Fruit fly (Drosophila melanogaster): ENCODE measurements around the gene Inx2.

Inx2 gene

dm6 chrX:7008102-7009087 is 9.9 kb downstream of the Inx2 start:
- no peak for TF ChIP-seq pan (optimal IDR thresholded peaks at IDR 0.05)
- TF ChIP-seq Rel (GFP tag; optimal IDR thresholded peaks at IDR 0.05) = no peak
- TF ChIP-seq Rel (tag; optimal IDR thresholded peaks at IDR 0.05) = peak; percentile 12
- TF ChIP-seq N (GFP tag; optimal IDR thresholded peaks at IDR 0.05) = no peak
- no peak for TF ChIP-seq dl (GFP tag; optimal IDR thresholded peaks at IDR 0.05; ENCODE audit: insufficient read depth in 1 of 2, partially characterized antibody in 2 of 2)
- peak in 1 of 2 experiments; percentile 80 for TF ChIP-seq foxo (GFP tag; optimal IDR thresholded peaks at IDR 0.05)
- TF ChIP-seq h (GFP tag; optimal IDR thresholded peaks at IDR 0.05) = peak; percentile 74
- TF ChIP-seq sv (GFP tag; optimal IDR thresholded peaks at IDR 0.05) = no peak
- TF ChIP-seq CG9705 (GFP tag; optimal IDR thresholded peaks at IDR 0.05) = peak; percentile 41
- peak; percentile 29 for TF ChIP-seq Jra (GFP tag; optimal IDR thresholded peaks at IDR 0.05)
- no peak for TF ChIP-seq sage (GFP tag; optimal IDR thresholded peaks at IDR 0.05)
- TF ChIP-seq woc (GFP tag; optimal IDR thresholded peaks at IDR 0.05) = peak; percentile 70
- peak; percentile 42 for TF ChIP-seq tai (GFP tag; optimal IDR thresholded peaks at IDR 0.05)
- no peak for TF ChIP-seq Vsx2 (GFP tag; optimal IDR thresholded peaks at IDR 0.05; ENCODE audit: partially characterized antibody)
- peak; percentile 53 for TF ChIP-seq br (GFP tag; optimal IDR thresholded peaks at IDR 0.05)
- peak; percentile 23 for TF ChIP-seq Hnf4 (GFP tag; optimal IDR thresholded peaks at IDR 0.05)
- no peak for TF ChIP-seq CG32264 (GFP tag; optimal IDR thresholded peaks at IDR 0.05)
- TF ChIP-seq Mio (GFP tag; optimal IDR thresholded peaks at IDR 0.05) = no peak
- no peak for TF ChIP-seq Myc (optimal IDR thresholded peaks at IDR 0.05)
- peak; percentile 68 for TF ChIP-seq psq (GFP tag; optimal IDR thresholded peaks at IDR 0.05)
- no peak for TF ChIP-seq dsf (GFP tag; optimal IDR thresholded peaks at IDR 0.05; ENCODE audit: borderline replicate concordance)
- peak; percentile 60 for TF ChIP-seq OdsH (GFP tag; optimal IDR thresholded peaks at IDR 0.05)
- no peak for TF ChIP-seq usp (GFP tag; optimal IDR thresholded peaks at IDR 0.05)
- TF ChIP-seq jim (GFP tag; optimal IDR thresholded peaks at IDR 0.05) = no peak
- TF ChIP-seq Hr78 (GFP tag; optimal IDR thresholded peaks at IDR 0.05) = no peak
- no peak for TF ChIP-seq GATAd (GFP tag; optimal IDR thresholded peaks at IDR 0.05)
- TF ChIP-seq Sp1 (GFP tag; optimal IDR thresholded peaks at IDR 0.05) = peak; percentile 63
- TF ChIP-seq Dfd (GFP tag; optimal IDR thresholded peaks at IDR 0.05) = no peak
- TF ChIP-seq ey (GFP tag; optimal IDR thresholded peaks at IDR 0.05) = peak; percentile 77
- peak; percentile 69 for TF ChIP-seq Dif (GFP tag; optimal IDR thresholded peaks at IDR 0.05; ENCODE audit: partially characterized antibody)
- no peak for TF ChIP-seq Hr83 (GFP tag; optimal IDR thresholded peaks at IDR 0.05; ENCODE audit: poor library complexity, severe bottlenecking)
- no peak for TF ChIP-seq Abd-B (GFP tag; optimal IDR thresholded peaks at IDR 0.05)
- TF ChIP-seq HLH106 (tag; optimal IDR thresholded peaks at IDR 0.05) = peak; percentile 74
- no peak for TF ChIP-seq CrebA (GFP tag; optimal IDR thresholded peaks at IDR 0.05; ENCODE audit: borderline replicate concordance)
- no peak for TF ChIP-seq lola (GFP tag; optimal IDR thresholded peaks at IDR 0.05)
- TF ChIP-seq rgr (GFP tag; optimal IDR thresholded peaks at IDR 0.05) = peak; percentile 25
- no peak for TF ChIP-seq brk (GFP tag; optimal IDR thresholded peaks at IDR 0.05)
- peak; percentile 42 for TF ChIP-seq dmrt93B (GFP tag; optimal IDR thresholded peaks at IDR 0.05)
- peak; percentile 81 for TF ChIP-seq fru (GFP tag; optimal IDR thresholded peaks at IDR 0.05)

- TF ChIP-seq Mio (GFP tag; optimal IDR thresholded peaks at IDR 0.05) (peak; percentile 4), CG32264 (GFP tag; optimal IDR thresholded peaks at IDR 0.05) (peak; percentile 66), ey (GFP tag; optimal IDR thresholded peaks at IDR 0.05) (peak; percentile 84), CG9705 (GFP tag; optimal IDR thresholded peaks at IDR 0.05) (peak; percentile 77), Hr78 (GFP tag; optimal IDR thresholded peaks at IDR 0.05) (no peak), lola (GFP tag; optimal IDR thresholded peaks at IDR 0.05) (no peak), dl (GFP tag; optimal IDR thresholded peaks at IDR 0.05; ENCODE audit: insufficient read depth in 1 of 2, partially characterized antibody in 2 of 2) (no peak), rgr (GFP tag; optimal IDR thresholded peaks at IDR 0.05) (peak; percentile 92), Dfd (GFP tag; optimal IDR thresholded peaks at IDR 0.05) (no peak), fru (GFP tag; optimal IDR thresholded peaks at IDR 0.05) (peak; percentile 86), Myc (optimal IDR thresholded peaks at IDR 0.05) (no peak), CrebA (GFP tag; optimal IDR thresholded peaks at IDR 0.05; ENCODE audit: borderline replicate concordance) (no peak), Rel (GFP tag; optimal IDR thresholded peaks at IDR 0.05) (no peak), Rel (tag; optimal IDR thresholded peaks at IDR 0.05) (peak; percentile 80), dmrt93B (GFP tag; optimal IDR thresholded peaks at IDR 0.05) (peak; percentile 65), woc (GFP tag; optimal IDR thresholded peaks at IDR 0.05) (peak; percentile 91), foxo (GFP tag; optimal IDR thresholded peaks at IDR 0.05) (peak; percentile 54 to 91), Hr83 (GFP tag; optimal IDR thresholded peaks at IDR 0.05; ENCODE audit: poor library complexity, severe bottlenecking) (peak; percentile 77), usp (GFP tag; optimal IDR thresholded peaks at IDR 0.05) (no peak), Sp1 (GFP tag; optimal IDR thresholded peaks at IDR 0.05) (peak; percentile 86), jim (GFP tag; optimal IDR thresholded peaks at IDR 0.05) (no peak), Vsx2 (GFP tag; optimal IDR thresholded peaks at IDR 0.05; ENCODE audit: partially characterized antibody) (no peak), GATAd (GFP tag; optimal IDR thresholded peaks at IDR 0.05) (peak; percentile 85), sv (GFP tag; optimal IDR thresholded peaks at IDR 0.05) (peak; percentile 80), sage (GFP tag; optimal IDR thresholded peaks at IDR 0.05) (peak; percentile 65), dsf (GFP tag; optimal IDR thresholded peaks at IDR 0.05; ENCODE audit: borderline replicate concordance) (peak; percentile 83), HLH106 (tag; optimal IDR thresholded peaks at IDR 0.05) (peak; percentile 88), h (GFP tag; optimal IDR thresholded peaks at IDR 0.05) (peak; percentile 89), N (GFP tag; optimal IDR thresholded peaks at IDR 0.05) (no peak), psq (GFP tag; optimal IDR thresholded peaks at IDR 0.05) (peak; percentile 82), Jra (GFP tag; optimal IDR thresholded peaks at IDR 0.05) (peak; percentile 95), Hnf4 (GFP tag; optimal IDR thresholded peaks at IDR 0.05) (peak; percentile 95), OdsH (GFP tag; optimal IDR thresholded peaks at IDR 0.05) (peak; percentile 86), Dif (GFP tag; optimal IDR thresholded peaks at IDR 0.05; ENCODE audit: partially characterized antibody) (no peak), pan (optimal IDR thresholded peaks at IDR 0.05) (no peak), brk (GFP tag; optimal IDR thresholded peaks at IDR 0.05) (peak; percentile 76)
These were observed 12.7 kb downstream of the Inx2 start, which contains the start of the genes cm, sloth1 and sloth2 for dm6 chrX:7011063-7011743. TSS of gene cm (minus strand) at chrX:7011145. TSS of gene sloth1 (plus strand) at chrX:7011357. TSS of gene sloth2 (plus strand) at chrX:7011357.

All from whole organism, wandering third instar larva.